Worm (Caenorhabditis elegans) whole organism, late embryonic: ENCODE measurements around the gene dhs-18.
A peak's percentile ranks its signal among the peaks of the same experiment; 100 is the strongest.

Experiments used
- C08G9.2 ChIP-seq: sonication (generic microtip); optimal IDR thresholded peaks from 2 replicates; lab custom pipeline; 2016; ENCODE audit warnings: mild to moderate bottlenecking, missing genetic modification characterization, moderate library complexity, missing compliant biosample characterization
- C38D4.7 ChIP-seq: fragments of 200-800 bp; sonication (Bioruptor generic); optimal IDR thresholded peaks from 2 replicates; lab custom pipeline; 2018; ENCODE audit warnings: mild to moderate bottlenecking, missing genetic modification characterization, moderate library complexity, missing compliant biosample characterization
- F13H6.1 ChIP-seq: sonication (generic microtip); optimal IDR thresholded peaks from 2 replicates; lab custom pipeline; 2016; ENCODE audit warnings: missing genetic modification characterization, missing compliant biosample characterization
- T23F11.4 ChIP-seq: fragments of 200-800 bp; sonication (Bioruptor generic); optimal IDR thresholded peaks from 2 replicates; lab custom pipeline; 2018; ENCODE audit warnings: mild to moderate bottlenecking, missing genetic modification characterization, missing compliant biosample characterization
- ahr-1 ChIP-seq: sonication (generic microtip); optimal IDR thresholded peaks from 2 replicates; lab custom pipeline; 2016; ENCODE audit warnings: missing genetic modification characterization, missing compliant biosample characterization
- ama-1 ChIP-seq: fragments of 150-350 bp; optimal IDR thresholded peaks from 2 replicates; lab custom pipeline; 2014
- ceh-14 ChIP-seq: sonication (generic microtip); optimal IDR thresholded peaks from 2 replicates; lab custom pipeline; 2016; ENCODE audit warnings: missing genotype, missing genetic modification characterization, missing compliant biosample characterization
- ceh-18 ChIP-seq: sonication (generic microtip); optimal IDR thresholded peaks from 2 replicates; lab custom pipeline; 2016; ENCODE audit warnings: missing genetic modification characterization, missing compliant biosample characterization
- ceh-19 ChIP-seq: fragments of 200-800 bp; sonication (Bioruptor generic); optimal IDR thresholded peaks from 2 replicates; lab custom pipeline; 2018; ENCODE audit warnings: mild to moderate bottlenecking, missing genetic modification characterization, missing compliant biosample characterization
- ceh-2 ChIP-seq: sonication (generic microtip); optimal IDR thresholded peaks from 2 replicates; lab custom pipeline; 2016; ENCODE audit warnings: missing genotype, missing genetic modification characterization, missing compliant biosample characterization
- ceh-22 ChIP-seq: sonication (generic microtip); optimal IDR thresholded peaks from 2 replicates; lab custom pipeline; 2017; ENCODE audit warnings: missing biosample characterization, missing genetic modification characterization
- ceh-24 ChIP-seq: sonication (generic microtip); optimal IDR thresholded peaks from 2 replicates; lab custom pipeline; 2016; ENCODE audit warnings: mild to moderate bottlenecking, missing genetic modification characterization, missing compliant biosample characterization
- ceh-31 ChIP-seq: sonication (generic microtip); optimal IDR thresholded peaks from 2 replicates; lab custom pipeline; 2016; ENCODE audit warnings: missing genetic modification characterization, missing compliant biosample characterization
- ceh-34 ChIP-seq: sonication (generic microtip); optimal IDR thresholded peaks from 2 replicates; lab custom pipeline; 2016; ENCODE audit warnings: mild to moderate bottlenecking, missing genetic modification characterization, missing compliant biosample characterization
- ceh-45 ChIP-seq: fragments of 200-800 bp; sonication (Bioruptor generic); IDR thresholded peaks from 2 replicates; pipeline ENCODE4 v1.3.6; 2022; ENCODE audit warnings: missing genetic modification reagents, missing genetic modification characterization, missing compliant biosample characterization
- ceh-9 ChIP-seq: sonication (generic microtip); optimal IDR thresholded peaks from 2 replicates; lab custom pipeline; 2016; ENCODE audit warnings: mild to moderate bottlenecking, missing genetic modification characterization, inconsistent platforms, missing compliant biosample characterization
- dve-1 ChIP-seq: sonication (generic microtip); optimal IDR thresholded peaks from 2 replicates; lab custom pipeline; 2017; ENCODE audit warnings: antibody characterized with exemption, mild to moderate bottlenecking, missing genetic modification characterization, missing compliant biosample characterization
- elt-2 ChIP-seq: sonication (generic microtip); optimal IDR thresholded peaks from 2 replicates; lab custom pipeline; 2016; ENCODE audit warnings: missing genetic modification reagents, missing genetic modification characterization, missing compliant biosample characterization
- elt-4 ChIP-seq: sonication (generic microtip); optimal IDR thresholded peaks from 2 replicates; lab custom pipeline; 2016; ENCODE audit warnings: missing genetic modification characterization, missing compliant biosample characterization
- eyg-1 ChIP-seq: sonication (generic microtip); optimal IDR thresholded peaks from 2 replicates; lab custom pipeline; 2016; ENCODE audit warnings: missing genotype, missing genetic modification characterization, missing compliant biosample characterization
- fax-1 ChIP-seq: sonication (generic microtip); optimal IDR thresholded peaks from 2 replicates; lab custom pipeline; 2016; ENCODE audit warnings: missing genotype, missing genetic modification characterization, missing compliant biosample characterization
- fkh-6 ChIP-seq: sonication (generic microtip); optimal IDR thresholded peaks from 2 replicates; lab custom pipeline; 2016; ENCODE audit warnings: missing genetic modification characterization, missing compliant biosample characterization
- gmeb-2 ChIP-seq: sonication (generic microtip); optimal IDR thresholded peaks from 2 replicates; lab custom pipeline; 2016; ENCODE audit warnings: missing genetic modification characterization, inconsistent platforms, missing compliant biosample characterization
- hlh-15 ChIP-seq: sonication (generic microtip); optimal IDR thresholded peaks from 2 replicates; lab custom pipeline; 2016; ENCODE audit warnings: missing genetic modification characterization, missing compliant biosample characterization
- hlh-30 ChIP-seq: sonication (generic microtip); optimal IDR thresholded peaks from 2 replicates; lab custom pipeline; 2017; ENCODE audit warnings: antibody characterized with exemption, missing genetic modification characterization, missing compliant biosample characterization; ENCODE audit not compliant: insufficient read depth
- hlh-6 ChIP-seq: sonication (generic microtip); optimal IDR thresholded peaks from 2 replicates; lab custom pipeline; 2016; ENCODE audit warnings: missing genotype, missing genetic modification characterization, missing compliant biosample characterization
- hlh-8 ChIP-seq: sonication (generic microtip); optimal IDR thresholded peaks from 2 replicates; lab custom pipeline; 2016; ENCODE audit warnings: missing genotype, missing genetic modification characterization, missing compliant biosample characterization
- lim-6 ChIP-seq: sonication (generic microtip); optimal IDR thresholded peaks from 2 replicates; lab custom pipeline; 2016; ENCODE audit warnings: missing genetic modification characterization, missing compliant biosample characterization
- madf-2 ChIP-seq: sonication (generic microtip); optimal IDR thresholded peaks from 2 replicates; lab custom pipeline; 2017; ENCODE audit warnings: missing genetic modification characterization, missing compliant biosample characterization
- mec-3 ChIP-seq: sonication (generic microtip); optimal IDR thresholded peaks from 2 replicates; lab custom pipeline; 2016; ENCODE audit warnings: borderline replicate concordance, missing genetic modification characterization, missing compliant biosample characterization
- nfya-1 ChIP-seq: sonication (generic microtip); optimal IDR thresholded peaks from 2 replicates; lab custom pipeline; 2017; ENCODE audit warnings: missing genetic modification characterization, mild to moderate bottlenecking, missing compliant biosample characterization, antibody characterized with exemption, moderate library complexity
- pha-2 ChIP-seq: sonication (generic microtip); optimal IDR thresholded peaks from 2 replicates; lab custom pipeline; 2017; ENCODE audit warnings: mild to moderate bottlenecking, missing genetic modification characterization, missing compliant biosample characterization
- pqm-1 ChIP-seq: sonication (generic microtip); optimal IDR thresholded peaks from 2 replicates; lab custom pipeline; 2016; ENCODE audit warnings: missing genetic modification characterization, missing compliant biosample characterization
- pros-1 ChIP-seq: fragments of 150-350 bp; optimal IDR thresholded peaks from 2 replicates; lab custom pipeline; 2014; ENCODE audit warnings: missing biosample characterization, missing genetic modification reagents, missing genetic modification characterization
- ref-2 ChIP-seq: sonication (generic microtip); optimal IDR thresholded peaks from 2 replicates; lab custom pipeline; 2016; ENCODE audit warnings: missing genetic modification characterization, missing compliant biosample characterization
- rnt-1 ChIP-seq: sonication (generic microtip); optimal IDR thresholded peaks from 2 replicates; lab custom pipeline; 2016; ENCODE audit warnings: missing genetic modification characterization, missing compliant biosample characterization
- sox-2 ChIP-seq: fragments of 200-800 bp; sonication (Bioruptor generic); IDR thresholded peaks from 2 replicates; pipeline ENCODE4 v1.3.6; 2022; ENCODE audit warnings: missing genetic modification reagents, missing genetic modification characterization, missing compliant biosample characterization
- syd-9 ChIP-seq: sonication (generic microtip); optimal IDR thresholded peaks from 2 replicates; lab custom pipeline; 2016; ENCODE audit warnings: mild to moderate bottlenecking, missing genetic modification characterization, moderate library complexity, missing compliant biosample characterization
- tbx-7 ChIP-seq: sonication (generic microtip); optimal IDR thresholded peaks from 2 replicates; lab custom pipeline; 2016; ENCODE audit warnings: missing genotype, missing genetic modification characterization, missing compliant biosample characterization
- ttx-3 ChIP-seq: sonication (generic microtip); optimal IDR thresholded peaks from 2 replicates; lab custom pipeline; 2016; ENCODE audit warnings: missing genetic modification reagents, missing genetic modification characterization, missing compliant biosample characterization
- unc-3 ChIP-seq, 2 experiments: fragments of 200-800 bp in 1 of 2; sonication (Bioruptor generic) in 1 of 2; sonication (generic microtip) in 1 of 2; conservative IDR thresholded peaks in 1 of 2; optimal IDR thresholded peaks in 1 of 2; 2 replicates each; pipeline versions ENCODE4 v1.3.6 to Lab custom; 2016 to 2022; ENCODE audit warnings: missing compliant biosample characterization in 2 of 2, missing genetic modification characterization in 2 of 2, missing genetic modification reagents in 1 of 2
- unc-42 ChIP-seq: sonication (generic microtip); optimal IDR thresholded peaks from 2 replicates; lab custom pipeline; 2016; ENCODE audit warnings: missing genotype, missing genetic modification characterization, missing compliant biosample characterization
- unc-55 ChIP-seq: sonication (generic microtip); optimal IDR thresholded peaks from 2 replicates; lab custom pipeline; 2017; ENCODE audit warnings: missing biosample characterization, missing genetic modification reagents, missing genetic modification characterization
- unc-86 ChIP-seq: sonication (generic microtip); optimal IDR thresholded peaks from 2 replicates; lab custom pipeline; 2016; ENCODE audit warnings: missing genetic modification characterization, missing compliant biosample characterization
- zip-5 ChIP-seq: sonication (generic microtip); optimal IDR thresholded peaks from 2 replicates; lab custom pipeline; 2016; ENCODE audit warnings: missing genetic modification characterization, missing compliant biosample characterization

dhs-18 gene

ce11 chrV:11041499-11041898 is 5.1 kb downstream of the dhs-18 start, which contains the start of gene C45B11.5:
Gene C45B11.5, plus strand, starts transcription at chrV:11041799.
- no peak for TF ChIP-seq pros-1
- TF ChIP-seq ceh-18, result no peak
- TF ChIP-seq unc-42, result no peak
- TF ChIP-seq nfya-1, result no peak

DNA sequence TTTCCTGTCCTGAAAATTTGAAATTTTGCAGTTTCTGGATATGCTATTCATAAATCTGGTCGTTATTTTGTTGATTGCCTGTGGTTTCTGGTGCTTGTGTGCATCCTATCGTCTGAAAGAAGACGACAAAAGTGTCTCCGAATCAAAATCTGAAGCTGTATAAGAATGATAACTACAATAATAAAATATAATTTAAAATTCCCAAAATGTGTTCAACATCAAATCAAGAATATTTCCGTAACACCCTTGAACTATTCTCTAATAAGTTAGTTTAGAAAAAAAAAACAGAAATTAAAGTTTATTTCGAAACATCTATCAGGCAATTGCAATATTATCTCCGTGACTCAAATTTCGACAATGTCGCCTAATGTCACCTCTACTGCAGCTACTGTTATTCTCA is 6.2 kb downstream of the dhs-18 start, which contains the start of gene C45B11.8:
Gene C45B11.8, plus strand, starts transcription at position 301 of the 400 bp plus-strand sequence.
- TF ChIP-seq fax-1 (tag; lab: Kevin White, UChicago) (no peak), nfya-1 (no peak)

ce11 chrV:11040020-11040419 is 6.6 kb downstream of the dhs-18 start, which contains the start of gene C45B11.9:
Gene C45B11.9, plus strand, starts transcription at chrV:11040320.
- TF ChIP-seq ahr-1 (tag; lab: Kevin White, UChicago) (no peak), sox-2 (no peak)

ce11 chrV:11039379-11039954 is 7.2 kb downstream of the dhs-18 start, which contains the start of gene pak-2:
Gene pak-2, minus strand, starts transcription at chrV:11039429.
- TF ChIP-seq ceh-31 (tag; lab: Kevin White, UChicago) (peak; percentile 100), eyg-1 (tag; lab: Kevin White, UChicago) (peak; percentile 57), lim-6 (tag; lab: Kevin White, UChicago) (peak; percentile 92), gmeb-2 (tag; lab: Kevin White, UChicago) (peak; percentile 39), ttx-3 (tag; lab: Kevin White, UChicago) (peak; percentile 47), ceh-2 (tag; lab: Kevin White, UChicago) (peak; percentile 93), ama-1 (lab: Kevin White, UChicago) (no peak), ceh-45 (GFP tag; lab: Robert Waterston, UW) (no peak), T23F11.4 (GFP tag; lab: Kevin White, UChicago) (peak; percentile 55), dve-1 (tag; lab: Kevin White, UChicago) (peak; percentile 19), ceh-18 (peak; percentile 83), tbx-7 (peak; percentile 90), unc-86 (tag; lab: Kevin White, UChicago) (peak; percentile 61), hlh-6 (tag; lab: Kevin White, UChicago) (peak; percentile 73), pros-1 (no peak), ceh-24 (no peak), hlh-15 (tag; lab: Kevin White, UChicago) (peak; percentile 66), C08G9.2 (tag; lab: Kevin White, UChicago) (peak; percentile 96), fax-1 (tag; lab: Kevin White, UChicago) (peak; percentile 92), zip-5 (tag; lab: Kevin White, UChicago) (peak; percentile 94), unc-42 (peak; percentile 92), nfya-1 (peak; percentile 54), hlh-8 (peak; percentile 83), madf-2 (tag; lab: Kevin White, UChicago) (peak; percentile 45), syd-9 (tag; lab: Kevin White, UChicago) (peak; percentile 45), F13H6.1 (tag; lab: Kevin White, UChicago) (peak; percentile 91), rnt-1 (tag; lab: Kevin White, UChicago) (peak; percentile 94), elt-4 (tag; lab: Kevin White, UChicago) (no peak), unc-55 (GFP tag; lab: Kevin White, UChicago) (no peak), fkh-6 (tag; lab: Kevin White, UChicago) (peak; percentile 75), mec-3 (tag; lab: Kevin White, UChicago) (peak; percentile 87), ceh-22 (tag; lab: Kevin White, UChicago) (no peak), pha-2 (tag; lab: Kevin White, UChicago) (peak; percentile 44), C38D4.7 (GFP tag; lab: Kevin White, UChicago) (peak; percentile 14), pqm-1 (peak; percentile 64), ref-2 (tag; lab: Kevin White, UChicago) (peak; percentile 97), ceh-14 (peak; percentile 95), ceh-19 (GFP tag; lab: Kevin White, UChicago) (peak; percentile 59), ceh-9 (tag; lab: Kevin White, UChicago) (no peak), hlh-30 (tag; lab: Kevin White, UChicago) (no peak), elt-2 (peak; percentile 90), ceh-34 (tag; lab: Kevin White, UChicago) (peak; percentile 84), unc-3 (GFP tag; conservative IDR thresholded peaks at IDR 0.05; lab: Robert Waterston, UW) (no peak), unc-3 (tag; optimal IDR thresholded peaks at IDR 0.05; lab: Kevin White, UChicago) (peak; percentile 77)
